Fruit fly (Drosophila melanogaster): ENCODE measurements around the gene pb.

The pb gene

DNA sequence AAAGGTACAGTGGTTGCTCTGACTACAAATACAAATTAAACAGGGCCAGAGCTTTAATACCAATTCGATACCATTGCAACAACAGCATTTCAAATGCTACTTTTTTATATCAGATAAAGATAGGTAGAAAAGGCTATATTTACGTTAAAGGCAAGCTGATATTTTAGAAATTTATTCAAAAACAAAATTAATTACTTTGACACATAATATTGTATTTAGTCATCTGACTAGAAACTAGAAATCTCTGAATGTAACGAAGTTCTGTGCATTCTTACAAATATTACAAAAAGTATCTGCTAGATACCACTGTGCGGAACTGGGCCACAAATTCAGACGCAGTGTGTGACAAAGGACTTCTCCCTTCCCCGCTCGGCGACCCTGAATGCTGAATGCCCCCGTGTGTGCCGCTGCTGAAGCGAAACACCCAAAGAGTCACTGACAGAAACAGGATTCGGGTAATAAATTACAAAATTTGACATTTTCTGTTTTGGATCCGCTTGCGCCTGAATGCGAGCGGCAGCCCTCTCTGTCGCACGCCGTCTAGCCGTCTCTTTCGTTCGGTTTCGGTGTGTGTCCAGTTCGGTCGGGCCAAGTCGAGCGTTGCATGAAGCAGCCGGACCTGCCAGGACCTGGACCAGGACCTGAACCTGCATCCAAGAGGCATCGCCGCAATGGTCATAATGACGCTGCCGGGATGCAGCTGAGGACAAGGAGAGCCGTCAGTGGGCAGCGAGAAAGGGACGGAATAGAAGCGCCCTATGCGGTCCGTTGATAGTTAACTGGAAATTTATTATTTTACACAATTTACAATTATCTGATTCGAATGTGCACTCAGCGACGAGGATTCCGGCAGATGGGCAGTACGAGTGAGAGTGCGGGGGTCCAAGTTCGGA lies 19.1 kb upstream of the pb start:
- TF ChIP-seq OdsH (GFP tag; optimal IDR thresholded peaks at IDR 0.05) (peak; percentile 53), psq (GFP tag; optimal IDR thresholded peaks at IDR 0.05) (peak; percentile 62), fru (GFP tag; optimal IDR thresholded peaks at IDR 0.05) (peak; percentile 57), br (GFP tag; optimal IDR thresholded peaks at IDR 0.05) (peak; percentile 30), h (GFP tag; optimal IDR thresholded peaks at IDR 0.05) (peak; percentile 65), Sp1 (GFP tag; optimal IDR thresholded peaks at IDR 0.05) (peak; percentile 40), jim (GFP tag; optimal IDR thresholded peaks at IDR 0.05) (no peak), Dfd (GFP tag; optimal IDR thresholded peaks at IDR 0.05) (no peak), tai (GFP tag; optimal IDR thresholded peaks at IDR 0.05) (peak; percentile 8), usp (GFP tag; optimal IDR thresholded peaks at IDR 0.05) (no peak), ey (GFP tag; optimal IDR thresholded peaks at IDR 0.05) (peak; percentile 53), rgr (GFP tag; optimal IDR thresholded peaks at IDR 0.05) (peak; percentile 38), woc (GFP tag; optimal IDR thresholded peaks at IDR 0.05) (peak; percentile 62), foxo (GFP tag; optimal IDR thresholded peaks at IDR 0.05) (peak in 1 of 2 experiments; percentile 42), Mio (GFP tag; optimal IDR thresholded peaks at IDR 0.05) (no peak), Jra (GFP tag; optimal IDR thresholded peaks at IDR 0.05) (no peak), dmrt93B (GFP tag; optimal IDR thresholded peaks at IDR 0.05) (no peak), Myc (optimal IDR thresholded peaks at IDR 0.05) (no peak), HLH106 (tag; optimal IDR thresholded peaks at IDR 0.05) (peak; percentile 53), sv (GFP tag; optimal IDR thresholded peaks at IDR 0.05) (no peak)

DNA sequence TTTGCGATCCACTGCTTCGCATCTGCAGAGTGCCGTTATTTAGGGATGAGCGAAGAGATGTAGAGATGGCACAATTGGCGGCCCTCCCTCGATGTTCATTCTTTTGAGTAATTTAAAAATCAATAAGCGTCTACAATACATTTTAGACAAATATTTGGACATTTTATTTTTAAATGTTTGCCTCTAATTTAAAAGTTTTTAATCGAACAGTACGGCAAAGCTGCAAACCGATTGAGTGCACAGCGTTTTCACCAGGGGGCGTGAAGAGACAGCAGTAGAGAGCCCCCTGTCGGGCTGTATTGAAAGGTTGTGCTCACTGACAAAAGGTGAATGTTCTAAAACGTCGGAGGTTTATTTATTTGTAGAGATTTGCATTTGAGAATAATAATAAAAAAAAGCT lies 17.6 kb upstream of the pb start, which contains the start of gene bcd:
Gene bcd (minus strand): TSS at position 48 of the 400 bp plus-strand sequence.
- TF ChIP-seq OdsH (GFP tag; optimal IDR thresholded peaks at IDR 0.05) (peak; percentile 29), ey (GFP tag; optimal IDR thresholded peaks at IDR 0.05) (peak; percentile 69), foxo (GFP tag; optimal IDR thresholded peaks at IDR 0.05) (peak in 1 of 2 experiments; percentile 76), Hr78 (GFP tag; optimal IDR thresholded peaks at IDR 0.05) (no peak), Abd-B (GFP tag; optimal IDR thresholded peaks at IDR 0.05) (no peak), fru (GFP tag; optimal IDR thresholded peaks at IDR 0.05) (peak; percentile 47), Sp1 (GFP tag; optimal IDR thresholded peaks at IDR 0.05) (no peak), usp (GFP tag; optimal IDR thresholded peaks at IDR 0.05) (no peak), rgr (GFP tag; optimal IDR thresholded peaks at IDR 0.05) (peak; percentile 73), Myc (optimal IDR thresholded peaks at IDR 0.05) (peak; percentile 84), br (GFP tag; optimal IDR thresholded peaks at IDR 0.05) (peak; percentile 56), dsf (GFP tag; optimal IDR thresholded peaks at IDR 0.05; ENCODE audit: borderline replicate concordance) (no peak), Rel (GFP tag; optimal IDR thresholded peaks at IDR 0.05) (no peak), Rel (tag; optimal IDR thresholded peaks at IDR 0.05) (no peak), woc (GFP tag; optimal IDR thresholded peaks at IDR 0.05) (no peak), dmrt93B (GFP tag; optimal IDR thresholded peaks at IDR 0.05) (peak; percentile 48), Hnf4 (GFP tag; optimal IDR thresholded peaks at IDR 0.05) (peak; percentile 59), Mio (GFP tag; optimal IDR thresholded peaks at IDR 0.05) (no peak), N (GFP tag; optimal IDR thresholded peaks at IDR 0.05) (no peak), GATAd (GFP tag; optimal IDR thresholded peaks at IDR 0.05) (no peak), Hr83 (GFP tag; optimal IDR thresholded peaks at IDR 0.05; ENCODE audit: poor library complexity, severe bottlenecking) (peak; percentile 63), pan (optimal IDR thresholded peaks at IDR 0.05) (no peak), CrebA (GFP tag; optimal IDR thresholded peaks at IDR 0.05; ENCODE audit: borderline replicate concordance) (no peak), jim (GFP tag; optimal IDR thresholded peaks at IDR 0.05) (peak; percentile 78), psq (GFP tag; optimal IDR thresholded peaks at IDR 0.05) (no peak), sage (GFP tag; optimal IDR thresholded peaks at IDR 0.05) (no peak), sv (GFP tag; optimal IDR thresholded peaks at IDR 0.05) (peak; percentile 6), Vsx2 (GFP tag; optimal IDR thresholded peaks at IDR 0.05; ENCODE audit: partially characterized antibody) (peak; percentile 78), CG9705 (GFP tag; optimal IDR thresholded peaks at IDR 0.05) (peak; percentile 16), Jra (GFP tag; optimal IDR thresholded peaks at IDR 0.05) (no peak), Dfd (GFP tag; optimal IDR thresholded peaks at IDR 0.05) (no peak), lola (GFP tag; optimal IDR thresholded peaks at IDR 0.05) (no peak), dl (GFP tag; optimal IDR thresholded peaks at IDR 0.05; ENCODE audit: insufficient read depth in 1 of 2, partially characterized antibody in 2 of 2) (peak in 1 of 2 experiments; percentile 45), h (GFP tag; optimal IDR thresholded peaks at IDR 0.05) (peak; percentile 57), brk (GFP tag; optimal IDR thresholded peaks at IDR 0.05) (no peak), tai (GFP tag; optimal IDR thresholded peaks at IDR 0.05) (peak; percentile 73), Dif (GFP tag; optimal IDR thresholded peaks at IDR 0.05; ENCODE audit: partially characterized antibody) (peak; percentile 79), HLH106 (tag; optimal IDR thresholded peaks at IDR 0.05) (peak; percentile 61), CG32264 (GFP tag; optimal IDR thresholded peaks at IDR 0.05) (no peak)
